Worm (Caenorhabditis elegans): ENCODE data around the gene lec-4.

- TF ChIP-seq skn-1 (tag; optimal IDR thresholded peaks at IDR 0.05) (no peak), ZK546.5 (tag; optimal IDR thresholded peaks at IDR 0.05) (no peak), mes-2 (tag; optimal IDR thresholded peaks at IDR 0.05; ENCODE audit: poor library complexity, severe bottlenecking) (peak; percentile 27), mdl-1 (tag; optimal IDR thresholded peaks at IDR 0.05) (no peak), mdt-29 (GFP tag; IDR thresholded peaks at IDR 0.05) (no peak)
These were observed 48.9 kb upstream of the lec-4 start, which contains the start of gene amx-1 for ce11 chrIII:3821969-3822453.

Measured in whole organism, L4 larva.